Worm (Caenorhabditis elegans) whole organism, L4/young adult: ENCODE measurements around the gene Y53F4B.24.
"Not testable (repeated sequence)": the region's sequence is repeated elsewhere in the genome, so short reads cannot be mapped to it uniquely, and the experiment has no call there.

Experiments used
- W03F9.2 ChIP-seq: fragments of 150-350 bp; optimal IDR thresholded peaks from 2 replicates; lab custom pipeline; 2014; ENCODE audit warnings: missing biosample characterization, missing genetic modification characterization
- him-1 ChIP-seq: sonication (generic microtip); optimal IDR thresholded peaks from 2 replicates; lab custom pipeline; 2016; ENCODE audit warnings: missing genotype, missing genetic modification reagents, missing genetic modification characterization, missing compliant biosample characterization

ce11 chrII:15140881-15141280, 6.6 kb upstream of the Y53F4B.24 start, which contains the start of gene Y53F4B.26:
- not testable (repeated sequence) for TF ChIP-seq him-1, W03F9.2 (tag; lab: Kevin White, UChicago)
